Worm (Caenorhabditis elegans) whole organism, L3 larva: ENCODE results near the gene Y24D9A.6.

Experiments
- R02D3.7 ChIP-seq: fragments of 150-350 bp; optimal IDR thresholded peaks from 2 replicates; lab custom pipeline; 2014; ENCODE audit warnings: missing biosample characterization, missing genetic modification characterization
- ZK546.5 ChIP-seq: sonication (generic microtip); optimal IDR thresholded peaks from 2 replicates; lab custom pipeline; 2017; ENCODE audit warnings: missing biosample characterization, missing genetic modification characterization
- aly-2 ChIP-seq: fragments of 150-350 bp; optimal IDR thresholded peaks from 2 replicates; lab custom pipeline; 2014; ENCODE audit warnings: missing biosample characterization, missing genetic modification characterization
- ceh-16 ChIP-seq: sonication (generic microtip); optimal IDR thresholded peaks from 2 replicates; lab custom pipeline; 2017; ENCODE audit warnings: missing biosample characterization, missing genetic modification characterization
- ceh-28 ChIP-seq: fragments of 150-350 bp; optimal IDR thresholded peaks from 2 replicates; lab custom pipeline; 2014; ENCODE audit warnings: missing biosample characterization, missing genetic modification reagents, missing genetic modification characterization
- ceh-82 ChIP-seq: fragments of 150-350 bp; optimal IDR thresholded peaks from 2 replicates; lab custom pipeline; 2014; ENCODE audit warnings: missing biosample characterization, missing genetic modification characterization
- ceh-9 ChIP-seq: sonication (generic microtip); optimal IDR thresholded peaks from 2 replicates; lab custom pipeline; 2018; ENCODE audit warnings: missing biosample characterization, missing genetic modification characterization
- daf-12 ChIP-seq: fragments of 150-350 bp; optimal IDR thresholded peaks from 2 replicates; lab custom pipeline; 2014; ENCODE audit warnings: missing biosample characterization, missing genetic modification reagents, missing genetic modification characterization
- egl-5 ChIP-seq: fragments of 150-350 bp; optimal IDR thresholded peaks from 2 replicates; lab custom pipeline; 2017; ENCODE audit warnings: missing biosample characterization, missing genetic modification reagents, missing genetic modification characterization, inconsistent platforms
- elt-1 ChIP-seq: fragments of 150-350 bp; optimal IDR thresholded peaks from 2 replicates; lab custom pipeline; 2014; ENCODE audit warnings: missing biosample characterization, missing genetic modification characterization
- elt-2 ChIP-seq: sonication (generic microtip); optimal IDR thresholded peaks from 2 replicates; lab custom pipeline; 2016; ENCODE audit warnings: missing genetic modification reagents, mild to moderate bottlenecking, missing genetic modification characterization, missing compliant biosample characterization
- elt-3 ChIP-seq, 3 experiments: fragments of 150-350 bp in 1 of 3; sonication (generic microtip) in 2 of 3; optimal IDR thresholded peaks; 2 replicates in 2 of 3; 4 replicates in 1 of 3; lab custom pipeline; 2014 to 2017; ENCODE audit warnings: missing biosample characterization in 3 of 3, missing genetic modification characterization in 3 of 3
- eor-1 ChIP-seq, 2 experiments: fragments of 150-350 bp; optimal IDR thresholded peaks; 2 replicates each; lab custom pipeline; 2014 to 2018; ENCODE audit warnings: missing biosample characterization in 2 of 2, missing genetic modification characterization in 2 of 2
- fkh-10 ChIP-seq: sonication (generic microtip); optimal IDR thresholded peaks from 2 replicates; lab custom pipeline; 2017; ENCODE audit warnings: missing biosample characterization, missing genetic modification reagents, missing genetic modification characterization
- fkh-2 ChIP-seq: fragments of 150-350 bp; optimal IDR thresholded peaks from 2 replicates; lab custom pipeline; 2014; ENCODE audit warnings: missing biosample characterization, missing genetic modification reagents, missing genetic modification characterization
- hmg-11 ChIP-seq: sonication (generic microtip); optimal IDR thresholded peaks from 2 replicates; lab custom pipeline; 2016; ENCODE audit warnings: missing genetic modification characterization, missing compliant biosample characterization
- jun-1 ChIP-seq: fragments of 150-350 bp; optimal IDR thresholded peaks from 2 replicates; lab custom pipeline; 2014; ENCODE audit warnings: missing biosample characterization, missing genetic modification reagents, missing genetic modification characterization
- lsy-12 ChIP-seq: sonication (generic microtip); optimal IDR thresholded peaks from 2 replicates; lab custom pipeline; 2016; ENCODE audit warnings: mild to moderate bottlenecking, missing genetic modification characterization, missing compliant biosample characterization
- mdl-1 ChIP-seq: fragments of 150-350 bp; optimal IDR thresholded peaks from 2 replicates; lab custom pipeline; 2014; ENCODE audit warnings: missing biosample characterization, missing genetic modification characterization
- mml-1 ChIP-seq: fragments of 150-350 bp; sonication (generic microtip); optimal IDR thresholded peaks from 3 replicates; lab custom pipeline; 2014; ENCODE audit warnings: missing biosample characterization, missing genetic modification characterization
- nfya-1 ChIP-seq: sonication (generic microtip); optimal IDR thresholded peaks from 2 replicates; lab custom pipeline; 2017; ENCODE audit warnings: missing genetic modification characterization, mild to moderate bottlenecking, missing compliant biosample characterization, antibody characterized with exemption, moderate library complexity; ENCODE audit not compliant: insufficient read depth
- nhr-11 ChIP-seq: fragments of 150-350 bp; optimal IDR thresholded peaks from 2 replicates; lab custom pipeline; 2014; ENCODE audit warnings: missing biosample characterization, missing genetic modification characterization
- nhr-12 ChIP-seq: fragments of 150-350 bp; optimal IDR thresholded peaks from 2 replicates; lab custom pipeline; 2014; ENCODE audit warnings: missing biosample characterization, missing genetic modification characterization
- nhr-23 ChIP-seq: fragments of 150-350 bp; optimal IDR thresholded peaks from 2 replicates; lab custom pipeline; 2014; ENCODE audit warnings: missing biosample characterization, missing genetic modification reagents, missing genetic modification characterization
- nhr-237 ChIP-seq: fragments of 150-350 bp; optimal IDR thresholded peaks from 2 replicates; lab custom pipeline; 2014; ENCODE audit warnings: missing biosample characterization, missing genetic modification characterization
- nhr-25 ChIP-seq: sonication (generic microtip); optimal IDR thresholded peaks from 2 replicates; lab custom pipeline; 2017; ENCODE audit warnings: missing biosample characterization, missing genetic modification characterization
- nhr-28 ChIP-seq: fragments of 150-350 bp; optimal IDR thresholded peaks from 2 replicates; lab custom pipeline; 2014; ENCODE audit warnings: missing biosample characterization, missing genetic modification characterization
- nhr-43 ChIP-seq: sonication (generic microtip); optimal IDR thresholded peaks from 2 replicates; lab custom pipeline; 2016; ENCODE audit warnings: mild to moderate bottlenecking, missing genetic modification characterization, missing compliant biosample characterization; ENCODE audit not compliant: poor library complexity, severe bottlenecking
- nhr-67 ChIP-seq: fragments of 150-350 bp; optimal IDR thresholded peaks from 2 replicates; lab custom pipeline; 2014; ENCODE audit warnings: missing biosample characterization, missing genetic modification characterization
- nhr-76 ChIP-seq: fragments of 150-350 bp; sonication (generic microtip); optimal IDR thresholded peaks from 5 replicates; lab custom pipeline; 2014; ENCODE audit warnings: missing biosample characterization, missing genetic modification characterization
- pha-4 ChIP-seq: fragments of 150-350 bp; optimal IDR thresholded peaks from 2 replicates; lab custom pipeline; 2014; ENCODE audit warnings: missing biosample characterization, missing genetic modification reagents, missing genetic modification characterization
- pqm-1 ChIP-seq: fragments of 150-350 bp; optimal IDR thresholded peaks from 2 replicates; lab custom pipeline; 2017; ENCODE audit warnings: missing biosample characterization, missing genetic modification characterization, inconsistent platforms
- sea-2 ChIP-seq: fragments of 150-350 bp; sonication (generic microtip); optimal IDR thresholded peaks from 4 replicates; lab custom pipeline; 2014; ENCODE audit warnings: missing biosample characterization, missing genetic modification reagents, missing genetic modification characterization
- skn-1 ChIP-seq: fragments of 150-350 bp; optimal IDR thresholded peaks from 2 replicates; lab custom pipeline; 2014; ENCODE audit warnings: missing biosample characterization, missing genetic modification characterization
- snpc-4 ChIP-seq: fragments of 150-350 bp; optimal IDR thresholded peaks from 2 replicates; lab custom pipeline; 2014; ENCODE audit warnings: missing biosample characterization, missing genetic modification characterization
- unc-39 ChIP-seq: sonication (generic microtip); optimal IDR thresholded peaks from 4 replicates; lab custom pipeline; 2017; ENCODE audit warnings: missing biosample characterization, missing genetic modification characterization
- unc-62 ChIP-seq: fragments of 150-350 bp; sonication (generic microtip); optimal IDR thresholded peaks from 4 replicates; lab custom pipeline; 2014; ENCODE audit warnings: missing biosample characterization, missing genetic modification reagents, missing genetic modification characterization
- zag-1 ChIP-seq: fragments of 150-350 bp; optimal IDR thresholded peaks from 2 replicates; lab custom pipeline; 2014; ENCODE audit warnings: missing biosample characterization, missing genetic modification characterization
- ztf-11 ChIP-seq: fragments of 150-350 bp; optimal IDR thresholded peaks from 2 replicates; lab custom pipeline; 2014; ENCODE audit warnings: missing biosample characterization, missing genetic modification characterization
- ztf-4 ChIP-seq: fragments of 150-350 bp; optimal IDR thresholded peaks from 2 replicates; lab custom pipeline; 2014; ENCODE audit warnings: missing biosample characterization, missing genetic modification characterization

Y24D9A.6 gene

ce11 chrIV:4396052-4396821, 4.0 kb downstream of the Y24D9A.6 start:
- TF ChIP-seq nhr-43 (tag; lab: Kevin White, UChicago) (peak; percentile 68), nhr-23 (peak; percentile 53), unc-39 (tag; lab: Kevin White, UChicago) (no peak), nhr-25 (tag; lab: Kevin White, UChicago) (peak; percentile 89), ceh-16 (tag; lab: Kevin White, UChicago) (no peak), ceh-9 (tag; lab: Kevin White, UChicago) (no peak)
- TF ChIP-seq, all 47 proteins: peak for 3

- no peak for TF ChIP-seq snpc-4
- TF ChIP-seq sea-2 (GFP tag; lab: Kevin White, UChicago) = no peak
- TF ChIP-seq nhr-76 = no peak
- no peak for TF ChIP-seq nhr-11
- no peak for TF ChIP-seq nhr-12
- no peak for TF ChIP-seq hmg-11 (tag; lab: Kevin White, UChicago)
- TF ChIP-seq nhr-43 (tag; lab: Kevin White, UChicago) = no peak
- TF ChIP-seq lsy-12 (tag; lab: Kevin White, UChicago) = no peak
- no peak for TF ChIP-seq nhr-67 (tag; lab: Kevin White, UChicago)
- TF ChIP-seq pqm-1 (tag; lab: Kevin White, UChicago) = no peak
- no peak for TF ChIP-seq daf-12 (tag; lab: Kevin White, UChicago)
- TF ChIP-seq elt-3 (tag; optimal IDR thresholded peaks at IDR 0.05; lab: Kevin White, UChicago) = no peak
- TF ChIP-seq mdl-1 (tag; lab: Kevin White, UChicago) = no peak
Observed at ce11 chrIV:4395555-4395954, 4.6 kb downstream of the Y24D9A.6 start.

- TF ChIP-seq skn-1 = no peak
- TF ChIP-seq ceh-28 (tag; lab: Kevin White, UChicago) = peak; percentile 4
- no peak for TF ChIP-seq unc-62 (GFP tag; lab: Kevin White, UChicago)
- TF ChIP-seq nhr-12 = no peak
- TF ChIP-seq jun-1 (tag; lab: Kevin White, UChicago) = no peak
- peak; percentile 3 for TF ChIP-seq nfya-1 (tag; lab: Kevin White, UChicago)
- TF ChIP-seq pha-4 = peak; percentile 18
- TF ChIP-seq ZK546.5 (tag; lab: Kevin White, UChicago) = no peak
- no peak for TF ChIP-seq nhr-237
- TF ChIP-seq zag-1 (tag; lab: Kevin White, UChicago) = no peak
- TF ChIP-seq aly-2 = no peak
Observed at ce11 chrIV:4393942-4394460, 6.2 kb downstream of the Y24D9A.6 start, which contains the start of gene ell-1. Gene ell-1 (plus strand): TSS chrIV:4394410.

ce11 chrIV:4393488-4393887, 6.7 kb downstream of the Y24D9A.6 start:
- TF ChIP-seq pqm-1 (tag; lab: Kevin White, UChicago) = no peak
- TF ChIP-seq mdl-1 (tag; lab: Kevin White, UChicago) = no peak
- no peak for TF ChIP-seq elt-1
- TF ChIP-seq fkh-2 (tag; lab: Kevin White, UChicago) = no peak
- TF ChIP-seq egl-5 (tag; lab: Kevin White, UChicago) = no peak

- TF ChIP-seq nhr-23 (peak; percentile 97), egl-5 (tag; lab: Kevin White, UChicago) (peak; percentile 42), ceh-16 (tag; lab: Kevin White, UChicago) (no peak), hmg-11 (tag; lab: Kevin White, UChicago) (peak; percentile 89), elt-3 (tag; optimal IDR thresholded peaks at IDR 0.05; lab: Kevin White, UChicago) (peak; percentile 13 to 87 (median 16)), pha-4 (peak; percentile 91), unc-62 (GFP tag; lab: Kevin White, UChicago) (peak; percentile 36), ceh-82 (tag; lab: Kevin White, UChicago) (peak; percentile 77), nhr-12 (no peak), nhr-43 (tag; lab: Kevin White, UChicago) (peak; percentile 98), sea-2 (GFP tag; lab: Kevin White, UChicago) (no peak), mdl-1 (tag; lab: Kevin White, UChicago) (no peak), ztf-4 (tag; lab: Kevin White, UChicago) (no peak), ZK546.5 (tag; lab: Kevin White, UChicago) (peak; percentile 40), aly-2 (no peak), elt-2 (peak; percentile 86), lsy-12 (tag; lab: Kevin White, UChicago) (peak; percentile 97), fkh-10 (no peak), snpc-4 (peak; percentile 86), ztf-11 (no peak), elt-1 (peak; percentile 4), skn-1 (peak; percentile 65), ceh-9 (tag; lab: Kevin White, UChicago) (no peak), nhr-237 (no peak), nhr-28 (tag; lab: Kevin White, UChicago) (peak; percentile 39), daf-12 (tag; lab: Kevin White, UChicago) (no peak), nhr-76 (no peak), R02D3.7 (tag; lab: Kevin White, UChicago) (peak; percentile 92), mml-1 (no peak), eor-1 (tag; optimal IDR thresholded peaks at IDR 0.05; lab: Kevin White, UChicago) (no peak)
Observed at ce11 chrIV:4390438-4390894, 9.7 kb downstream of the Y24D9A.6 start, which contains the start of the genes rpl-7A and set-21. Gene rpl-7A (minus strand): TSS chrIV:4390590. Gene set-21 (plus strand): TSS chrIV:4390844.
